Fruit fly (Drosophila melanogaster): Measurements from ENCODE around the gene CG15743.

The CG15743 gene

dm6 chrX:13274429-13275095 is 10.9 kb upstream of the CG15743 start (continued):
- 0 out of 3 replicates have a peak, but pooled peaks have one; percentile 48 for TF ChIP-seq jigr1 (GFP tag; IDR thresholded peaks at IDR 0.05)
- no peak for TF ChIP-seq MBD-R2 (GFP tag; IDR thresholded peaks at IDR 0.05)
- no peak for TF ChIP-seq CG2116 (GFP tag; optimal IDR thresholded peaks at IDR 0.05)
- peak; percentile 60 for TF ChIP-seq CG17359 (tag; optimal IDR thresholded peaks at IDR 0.05)
- no peak for TF ChIP-seq CG17802 (tag; optimal IDR thresholded peaks at IDR 0.05)
- no peak for TF ChIP-seq caup (GFP tag; optimal IDR thresholded peaks at IDR 0.05; ENCODE audit: severe bottlenecking)
- TF ChIP-seq nerfin-2 (GFP tag; IDR thresholded peaks at IDR 0.05; ENCODE audit: partially characterized antibody): no peak
- no peak for TF ChIP-seq slou (GFP tag; optimal IDR thresholded peaks at IDR 0.05)
- TF ChIP-seq Atf-2 (GFP tag; optimal IDR thresholded peaks at IDR 0.05): no peak
- TF ChIP-seq pum (GFP tag; optimal IDR thresholded peaks at IDR 0.05): no peak
- TF ChIP-seq CG1233 (GFP tag; optimal IDR thresholded peaks at IDR 0.05): peak; percentile 53
- no peak for TF ChIP-seq GATAe (GFP tag; conservative IDR thresholded peaks at IDR 0.05)
- no peak for TF ChIP-seq CG6765 (GFP tag; optimal IDR thresholded peaks at IDR 0.05)
- TF ChIP-seq dysf (GFP tag; IDR thresholded peaks at IDR 0.05): peak; percentile 75
- peak; percentile 40 for TF ChIP-seq CG9215 (GFP tag; IDR thresholded peaks at IDR 0.05)
- TF ChIP-seq Dbx (GFP tag; IDR thresholded peaks at IDR 0.05): peak; percentile 30; the same call in 1 of the 3 replicates
- TF ChIP-seq CG18619 (GFP tag; optimal IDR thresholded peaks at IDR 0.05): peak; percentile 35
- TF ChIP-seq CG14441 (GFP tag; IDR thresholded peaks at IDR 0.05): peak; percentile 46; the same call in 1 of the 2 replicates
- no peak for TF ChIP-seq Bgb (GFP tag; IDR thresholded peaks at IDR 0.05; ENCODE audit: partially characterized antibody)
- no peak for TF ChIP-seq danr (GFP tag; IDR thresholded peaks at IDR 0.05)
- no peak for TF ChIP-seq CG2875 (GFP tag; optimal IDR thresholded peaks at IDR 0.05)
- no peak for TF ChIP-seq YL-1 (GFP tag; optimal IDR thresholded peaks at IDR 0.05)
- TF ChIP-seq CG4424 (GFP tag; optimal IDR thresholded peaks at IDR 0.05): peak; percentile 29
- TF ChIP-seq toy (GFP tag; IDR thresholded peaks at IDR 0.05): peak; percentile 52; the same call in 1 of the 2 replicates
- TF ChIP-seq CG16863 (GFP tag; optimal IDR thresholded peaks at IDR 0.05): no peak
- TF ChIP-seq ken (GFP tag; IDR thresholded peaks at IDR 0.05): no peak
- peak; percentile 36 for TF ChIP-seq CG8281 (tag; optimal IDR thresholded peaks at IDR 0.05)
- peak; percentile 27; the same call in 1 of the 2 replicates for TF ChIP-seq esg (GFP tag; conservative IDR thresholded peaks at IDR 0.05)
- peak; percentile 40 for TF ChIP-seq CG15696 (tag; optimal IDR thresholded peaks at IDR 0.05)
- no peak for TF ChIP-seq CG6813 (GFP tag; optimal IDR thresholded peaks at IDR 0.05)
- TF ChIP-seq MTF-1 (GFP tag; optimal IDR thresholded peaks at IDR 0.05; ENCODE audit: borderline replicate concordance): no peak
- TF ChIP-seq Hsf (GFP tag; optimal IDR thresholded peaks at IDR 0.05): peak; percentile 30
- peak; percentile 50; the same call in 1 of the 2 replicates for TF ChIP-seq CG17328 (GFP tag; IDR thresholded peaks at IDR 0.05)
- TF ChIP-seq hth (optimal IDR thresholded peaks at IDR 0.05): no peak
- no peak for TF ChIP-seq disco-r (GFP tag; optimal IDR thresholded peaks at IDR 0.05)
- no peak for TF ChIP-seq yki (optimal IDR thresholded peaks at IDR 0.05)
- TF ChIP-seq sc (optimal IDR thresholded peaks at IDR 0.05): no peak
- TF ChIP-seq sc (GFP tag; optimal IDR thresholded peaks at IDR 0.05): no peak
- no peak for TF ChIP-seq CG7928 (GFP tag; optimal IDR thresholded peaks at IDR 0.05)
- peak; percentile 87 for TF ChIP-seq nmo (GFP tag; optimal IDR thresholded peaks at IDR 0.05)
- TF ChIP-seq CG9932 (GFP tag; IDR thresholded peaks at IDR 0.05): peak; percentile 34; the same call in 1 of the 2 replicates
- TF ChIP-seq cwo (GFP tag; optimal IDR thresholded peaks at IDR 0.05): peak; percentile 39
- TF ChIP-seq CG34422 (GFP tag; IDR thresholded peaks at IDR 0.05): peak; percentile 37; the same call in 1 of the 3 replicates
- peak; percentile 81 for TF ChIP-seq phol (tag; optimal IDR thresholded peaks at IDR 0.05)
- TF ChIP-seq CG18262 (tag; optimal IDR thresholded peaks at IDR 0.05): peak; percentile 85
- peak; percentile 23 for TF ChIP-seq CG2120 (GFP tag; optimal IDR thresholded peaks at IDR 0.05)
- TF ChIP-seq ind (GFP tag; optimal IDR thresholded peaks at IDR 0.05): peak; percentile 9
- TF ChIP-seq dmrt11E (tag; optimal IDR thresholded peaks at IDR 0.05): peak; percentile 53
- peak; percentile 68 for TF ChIP-seq CG32532 (GFP tag; IDR thresholded peaks at IDR 0.05)
- peak; percentile 45 for TF ChIP-seq CG3407 (GFP tag; optimal IDR thresholded peaks at IDR 0.05)

Data from whole organism, embryonic.